Worm (Caenorhabditis elegans) whole organism, L1 larva: ENCODE measurements around the gene snpn-1.

Experiments used
- egl-27 ChIP-seq, 2 experiments: fragments of 150-350 bp in 1 of 2; sonication (generic microtip); optimal IDR thresholded peaks; 3 replicates each; lab custom pipeline; 2017 to 2018; ENCODE audit warnings: missing biosample characterization in 2 of 2, missing genetic modification characterization in 2 of 2, missing genetic modification reagents in 2 of 2
- elt-2 ChIP-seq: sonication (generic microtip); optimal IDR thresholded peaks from 2 replicates; lab custom pipeline; 2016; ENCODE audit warnings: missing genetic modification characterization, mild to moderate bottlenecking, inconsistent platforms, missing compliant biosample characterization, missing genetic modification reagents
- fkh-4 ChIP-seq: sonication (generic microtip); optimal IDR thresholded peaks from 2 replicates; lab custom pipeline; 2016; ENCODE audit warnings: missing compliant biosample characterization, missing genetic modification characterization, borderline replicate concordance
- lir-3 ChIP-seq: sonication (generic microtip); optimal IDR thresholded peaks from 2 replicates; lab custom pipeline; 2016; ENCODE audit warnings: mild to moderate bottlenecking, missing genetic modification characterization, moderate library complexity, missing compliant biosample characterization; ENCODE audit not compliant: poor library complexity
- mdl-1 ChIP-seq, 2 experiments: fragments of 150-350 bp; optimal IDR thresholded peaks; 2 replicates each; lab custom pipeline; 2014 to 2017; ENCODE audit warnings: missing biosample characterization in 2 of 2, missing genetic modification characterization in 2 of 2, inconsistent platforms in 1 of 2
- snpc-4 ChIP-seq: fragments of 150-350 bp; optimal IDR thresholded peaks from 2 replicates; lab custom pipeline; 2014; ENCODE audit warnings: missing biosample characterization, missing genetic modification characterization

DNA sequence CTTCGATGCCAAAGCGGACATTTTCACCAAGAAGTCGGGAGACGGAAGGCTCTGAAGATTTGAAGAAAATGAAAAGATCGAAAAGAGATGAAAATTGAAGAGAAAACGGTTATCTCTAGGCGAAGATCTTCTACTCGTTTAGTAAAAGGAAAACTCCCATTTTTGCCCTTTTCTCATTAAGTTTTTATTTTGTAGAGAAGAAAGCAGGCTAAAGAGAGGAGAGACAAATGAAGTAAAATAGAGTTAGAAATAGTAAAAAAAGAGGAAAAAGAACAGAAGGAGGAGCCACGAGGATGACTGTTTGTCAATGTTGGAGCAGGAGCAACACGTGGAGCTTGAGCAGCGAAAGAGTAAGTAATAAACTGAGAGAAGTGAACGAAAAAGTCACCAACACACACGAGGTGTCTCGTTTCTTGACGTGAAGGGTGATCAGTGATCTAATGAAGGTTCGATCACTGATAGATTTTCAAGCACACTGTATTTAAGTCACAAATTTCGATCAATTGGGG lies 2.0 kb downstream of the snpn-1 start, which contains the start of gene ivd-1:
- no peak for TF ChIP-seq egl-27 (tag; optimal IDR thresholded peaks at IDR 0.05; lab: Kevin White, UChicago)
- TF ChIP-seq fkh-4 (tag; lab: Kevin White, UChicago), result no peak
- TF ChIP-seq snpc-4 (tag; lab: Kevin White, UChicago), result no peak
- TF ChIP-seq lir-3 (tag; lab: Kevin White, UChicago), result peak; percentile 28
- TF ChIP-seq elt-2 (tag; lab: Kevin White, UChicago), result no peak
- TF ChIP-seq mdl-1 (tag; optimal IDR thresholded peaks at IDR 0.05; lab: Kevin White, UChicago), result peak in 1 of 2 experiments; percentile 81
